Fruit fly (Drosophila melanogaster) whole organism, embryonic: ENCODE data around the gene CG3632.

Experiments
- ATbp ChIP-seq: fragments of 200-800 bp; sonication (Bioruptor generic); optimal IDR thresholded peaks from 2 replicates; lab custom pipeline; 2017; ENCODE audit warnings: missing biosample characterization, mild to moderate bottlenecking, missing genetic modification characterization, missing genetic modification reagents
- BEAF-32 ChIP-seq: fragments of 200-800 bp; sonication (Bioruptor generic); optimal IDR thresholded peaks from 3 replicates; lab custom pipeline; 2017; ENCODE audit warnings: missing biosample characterization, missing genetic modification characterization, mild to moderate bottlenecking, moderate library complexity, missing genetic modification reagents
- CG10267 ChIP-seq: fragments of 200-800 bp; sonication (Bioruptor generic); optimal IDR thresholded peaks from 2 replicates; lab custom pipeline; 2018; ENCODE audit warnings: missing biosample characterization, mild to moderate bottlenecking, missing genetic modification characterization, moderate library complexity
- CG10366 ChIP-seq: fragments of 200-800 bp; sonication (Bioruptor generic); IDR thresholded peaks from 2 replicates; pipeline ENCODE4 v1.3.6; 2022; ENCODE audit warnings: missing biosample characterization, missing genetic modification characterization
- CG13123 ChIP-seq: fragments of 200-800 bp; sonication (Bioruptor generic); optimal IDR thresholded peaks from 2 replicates; lab custom pipeline; 2016; ENCODE audit warnings: missing biosample characterization, missing genetic modification characterization
- CG13296 ChIP-seq: fragments of 200-800 bp; sonication (Bioruptor generic); optimal IDR thresholded peaks from 3 replicates; lab custom pipeline; 2018; ENCODE audit warnings: missing biosample characterization, mild to moderate bottlenecking, missing genetic modification characterization
- CG13624 ChIP-seq: fragments of 200-800 bp; sonication (Bioruptor generic); optimal IDR thresholded peaks from 2 replicates; lab custom pipeline; 2016; ENCODE audit warnings: missing biosample characterization, missing genetic modification characterization
- CG1603 ChIP-seq: fragments of 200-800 bp; sonication (Bioruptor generic); optimal IDR thresholded peaks from 2 replicates; lab custom pipeline; 2019; ENCODE audit warnings: missing biosample characterization, mild to moderate bottlenecking, missing genetic modification characterization, moderate library complexity
- CG1792 ChIP-seq: fragments of 200-800 bp; sonication (Bioruptor generic); optimal IDR thresholded peaks from 2 replicates; lab custom pipeline; 2016; ENCODE audit warnings: missing biosample characterization, missing genetic modification characterization
- CG18011 ChIP-seq: fragments of 200-800 bp; sonication (Bioruptor generic); optimal IDR thresholded peaks from 2 replicates; lab custom pipeline; 2017; ENCODE audit warnings: missing biosample characterization, missing genetic modification characterization, mild to moderate bottlenecking, moderate library complexity, missing genotype
- CG18476 ChIP-seq: fragments of 200-800 bp; sonication (Bioruptor generic); optimal IDR thresholded peaks from 2 replicates; lab custom pipeline; 2016; ENCODE audit warnings: missing biosample characterization, mild to moderate bottlenecking, missing genetic modification characterization
- CG2889 ChIP-seq: fragments of 200-800 bp; sonication (Bioruptor generic); IDR thresholded peaks from 3 replicates; pipeline ENCODE4 v1.3.6; 2022; ENCODE audit warnings: missing biosample characterization, missing genetic modification characterization
- CG30020 ChIP-seq: fragments of 200-800 bp; optimal IDR thresholded peaks from 2 replicates; lab custom pipeline; 2019; ENCODE audit warnings: missing biosample characterization, mild to moderate bottlenecking, missing genetic modification characterization, moderate library complexity
- CG3065 ChIP-seq: fragments of 200-800 bp; sonication (Bioruptor generic); optimal IDR thresholded peaks from 2 replicates; lab custom pipeline; 2016; ENCODE audit warnings: missing biosample characterization, missing genetic modification characterization
- CG32767 ChIP-seq: fragments of 200-800 bp; sonication (Bioruptor generic); IDR thresholded peaks from 2 replicates; pipeline ENCODE4 v1.3.6; 2022; ENCODE audit warnings: missing biosample characterization, missing genetic modification characterization
- CG42726 ChIP-seq: fragments of 200-800 bp; sonication (Bioruptor generic); IDR thresholded peaks from 2 replicates; pipeline ENCODE4 v1.3.6; 2022; ENCODE audit warnings: missing biosample characterization, missing genetic modification characterization; ENCODE audit not compliant: partially characterized antibody
- CG4404 ChIP-seq: fragments of 200-800 bp; sonication (Bioruptor generic); IDR thresholded peaks from 2 replicates; pipeline ENCODE4 v1.3.6; 2022; ENCODE audit warnings: missing biosample characterization, missing genetic modification characterization
- CG4854 ChIP-seq: fragments of 200-800 bp; sonication (Bioruptor generic); optimal IDR thresholded peaks from 2 replicates; lab custom pipeline; 2016; ENCODE audit warnings: missing biosample characterization, missing genetic modification characterization, inconsistent platforms
- CG8478 ChIP-seq: fragments of >200 bp; optimal IDR thresholded peaks from 2 replicates; lab custom pipeline; 2018
- D19A ChIP-seq: fragments of 200-800 bp; optimal IDR thresholded peaks from 3 replicates; lab custom pipeline; 2019; ENCODE audit warnings: missing biosample characterization, mild to moderate bottlenecking, missing genetic modification characterization, moderate library complexity
- Deaf1 ChIP-seq: fragments of 200-800 bp; optimal IDR thresholded peaks from 3 replicates; lab custom pipeline; 2019; ENCODE audit warnings: missing biosample characterization, mild to moderate bottlenecking, missing genetic modification characterization, moderate library complexity
- Doc3 ChIP-seq: fragments of 200-800 bp; sonication (Bioruptor generic); IDR thresholded peaks from 3 replicates; pipeline ENCODE4 v1.3.6; 2022; ENCODE audit warnings: missing biosample characterization, missing genetic modification characterization; ENCODE audit not compliant: partially characterized antibody
- Dp ChIP-seq: fragments of 200-800 bp; sonication (Bioruptor generic); optimal IDR thresholded peaks from 2 replicates; lab custom pipeline; 2018; ENCODE audit warnings: missing biosample characterization, mild to moderate bottlenecking, missing genetic modification characterization, moderate library complexity
- Eip74EF ChIP-seq, 2 experiments: fragments of 200-800 bp in 1 of 2; fragments of >200 bp in 1 of 2; sonication (Bioruptor generic) in 1 of 2; optimal IDR thresholded peaks; 2 replicates each; lab custom pipeline; 2017 to 2019; ENCODE audit warnings: missing biosample characterization in 2 of 2, missing genetic modification characterization in 2 of 2, mild to moderate bottlenecking in 1 of 2, moderate library complexity in 1 of 2
- H15 ChIP-seq: fragments of 200-800 bp; sonication (Bioruptor generic); IDR thresholded peaks from 3 replicates; pipeline ENCODE4 v1.3.6; 2022; ENCODE audit warnings: missing biosample characterization, missing genetic modification characterization
- Hr78 ChIP-seq, 2 experiments: fragments of 200-800 bp in 1 of 2; fragments of >200 bp in 1 of 2; sonication (Bioruptor generic) in 1 of 2; optimal IDR thresholded peaks; 2 replicates each; lab custom pipeline; 2017 to 2019; ENCODE audit warnings: missing biosample characterization in 2 of 2, missing genetic modification characterization in 2 of 2, mild to moderate bottlenecking in 1 of 2, moderate library complexity in 1 of 2
- NFAT ChIP-seq: fragments of 200-800 bp; sonication (Bioruptor generic); IDR thresholded peaks from 2 replicates; pipeline ENCODE4 v1.3.6; 2022; ENCODE audit warnings: missing biosample characterization, missing genetic modification characterization
- NK7.1 ChIP-seq: fragments of 200-800 bp; sonication (Bioruptor generic); optimal IDR thresholded peaks from 3 replicates; lab custom pipeline; 2016; ENCODE audit warnings: missing biosample characterization, missing genetic modification characterization
- Xrp1 ChIP-seq: fragments of 200-800 bp; sonication (Bioruptor generic); IDR thresholded peaks from 2 replicates; pipeline ENCODE4 v1.3.6; 2022; ENCODE audit warnings: missing biosample characterization, missing genetic modification characterization
- ash1 ChIP-seq: fragments of 200-800 bp; sonication (Bioruptor generic); optimal IDR thresholded peaks from 2 replicates; lab custom pipeline; 2018; ENCODE audit warnings: missing biosample characterization, mild to moderate bottlenecking, missing genetic modification characterization
- bbx ChIP-seq: fragments of 200-800 bp; sonication (Bioruptor generic); IDR thresholded peaks from 2 replicates; pipeline ENCODE4 v1.3.6; 2022; ENCODE audit warnings: missing biosample characterization, missing genetic modification characterization; ENCODE audit not compliant: partially characterized antibody
- bsh ChIP-seq, 2 experiments: fragments of 200-800 bp; sonication (Bioruptor generic); optimal IDR thresholded peaks; 2 replicates each; lab custom pipeline; 2017 to 2018; ENCODE audit warnings: mild to moderate bottlenecking in 2 of 2, missing biosample characterization in 2 of 2, missing genetic modification characterization in 2 of 2, moderate library complexity in 1 of 2
- cas ChIP-seq: fragments of 200-800 bp; sonication (Bioruptor generic); IDR thresholded peaks from 2 replicates; pipeline ENCODE4 v1.3.6; 2022; ENCODE audit warnings: missing biosample characterization, missing genetic modification characterization
- chm ChIP-seq: fragments of 200-800 bp; sonication (Bioruptor generic); IDR thresholded peaks from 2 replicates; pipeline ENCODE4 v1.3.6; 2022; ENCODE audit warnings: missing biosample characterization, missing genetic modification characterization
- dm ChIP-seq: fragments of 200-800 bp; sonication (Bioruptor generic); optimal IDR thresholded peaks from 3 replicates; lab custom pipeline; 2016; ENCODE audit warnings: missing biosample characterization, missing genetic modification characterization
- eve ChIP-seq, 2 experiments: fragments of >200 bp; optimal IDR thresholded peaks; 2 replicates each; lab custom pipeline; 2017; ENCODE audit warnings: missing biosample characterization in 2 of 2, missing genetic modification characterization in 2 of 2
- fd64A ChIP-seq: fragments of 200-800 bp; sonication (Bioruptor generic); optimal IDR thresholded peaks from 3 replicates; lab custom pipeline; 2018; ENCODE audit warnings: missing biosample characterization, mild to moderate bottlenecking, missing genetic modification characterization
- fd96Cb ChIP-seq: fragments of 200-800 bp; sonication (Bioruptor generic); optimal IDR thresholded peaks from 2 replicates; lab custom pipeline; 2018; ENCODE audit warnings: missing biosample characterization, mild to moderate bottlenecking, missing genetic modification characterization, moderate library complexity
- ham ChIP-seq: fragments of 200-800 bp; sonication (Bioruptor generic); IDR thresholded peaks from 2 replicates; pipeline ENCODE4 v1.3.6; 2022; ENCODE audit warnings: missing biosample characterization, missing genetic modification characterization
- klu ChIP-seq: fragments of 200-800 bp; sonication (Bioruptor generic); IDR thresholded peaks from 2 replicates; pipeline ENCODE4 v1.3.6; 2022; ENCODE audit warnings: missing biosample characterization, missing genetic modification characterization
- lab ChIP-seq: fragments of 200-800 bp; sonication (Bioruptor generic); optimal IDR thresholded peaks from 3 replicates; lab custom pipeline; 2017; ENCODE audit warnings: missing biosample characterization, missing genetic modification characterization, mild to moderate bottlenecking, moderate library complexity, missing genetic modification reagents
- lbe ChIP-seq: fragments of 200-800 bp; sonication (Bioruptor generic); optimal IDR thresholded peaks from 2 replicates; lab custom pipeline; 2016; ENCODE audit warnings: missing biosample characterization, mild to moderate bottlenecking, missing genetic modification characterization
- maf-S ChIP-seq: fragments of 200-800 bp; sonication (Bioruptor generic); optimal IDR thresholded peaks from 2 replicates; lab custom pipeline; 2016; ENCODE audit warnings: missing biosample characterization, missing genetic modification characterization
- nerfin-2 ChIP-seq: fragments of 200-800 bp; sonication (Bioruptor generic); IDR thresholded peaks from 2 replicates; pipeline ENCODE4 v1.3.6; 2022; ENCODE audit warnings: missing biosample characterization, missing genetic modification characterization; ENCODE audit not compliant: partially characterized antibody
- repo ChIP-seq: fragments of 200-800 bp; sonication (Bioruptor generic); optimal IDR thresholded peaks from 2 replicates; lab custom pipeline; 2016; ENCODE audit warnings: missing biosample characterization, missing genetic modification characterization
- ssp ChIP-seq: fragments of 200-800 bp; sonication (Bioruptor generic); IDR thresholded peaks from 2 replicates; pipeline ENCODE4 v1.3.6; 2022; ENCODE audit warnings: missing biosample characterization, missing genetic modification characterization
- stwl ChIP-seq: fragments of 200-800 bp; sonication (Bioruptor generic); optimal IDR thresholded peaks from 3 replicates; lab custom pipeline; 2018; ENCODE audit warnings: missing biosample characterization, mild to moderate bottlenecking, missing genetic modification characterization, moderate library complexity
- tll ChIP-seq, 2 experiments: fragments of 200-800 bp in 1 of 2; fragments of >200 bp in 1 of 2; sonication (Bioruptor generic) in 1 of 2; optimal IDR thresholded peaks; 2 replicates each; lab custom pipeline; 2017 to 2019; ENCODE audit warnings: missing biosample characterization in 2 of 2, missing genetic modification characterization in 2 of 2, mild to moderate bottlenecking in 1 of 2, moderate library complexity in 1 of 2
- toy ChIP-seq: fragments of 200-800 bp; sonication (Bioruptor generic); IDR thresholded peaks from 2 replicates; pipeline ENCODE4 v1.3.6; 2022; ENCODE audit warnings: missing biosample characterization, missing genetic modification characterization
- wdn ChIP-seq: fragments of 200-800 bp; sonication (Bioruptor generic); IDR thresholded peaks from 2 replicates; pipeline ENCODE4 v1.3.6; 2022; ENCODE audit warnings: missing biosample characterization, missing genetic modification characterization
- zfh1 ChIP-seq: fragments of 200-800 bp; sonication (Bioruptor generic); IDR thresholded peaks from 3 replicates; pipeline ENCODE4 v1.3.6; 2022; ENCODE audit warnings: missing biosample characterization, missing genetic modification characterization

CG3632 gene

dm6 chrX:16323063-16323462 lies 26.6 kb downstream of the CG3632 start, which contains the start of the genes CG9917 and CG32579 (continued):
- TF ChIP-seq zfh1 (no peak), CG18476 (GFP tag; lab: Kevin White, UChicago) (no peak), Deaf1 (tag; lab: Kevin White, UChicago) (no peak), Doc3 (GFP tag; lab: Robert Waterston, UW) (peak; percentile 63), NK7.1 (GFP tag; lab: Kevin White, UChicago) (no peak), klu (GFP tag; lab: Robert Waterston, UW) (no peak), repo (no peak), Eip74EF (GFP tag; optimal IDR thresholded peaks at IDR 0.05; lab: Kevin White, UChicago) (no peak), CG8478 (lab: Kevin White, UChicago) (no peak), ham (no peak), Hr78 (GFP tag; optimal IDR thresholded peaks at IDR 0.05; lab: Kevin White, UChicago) (no peak), NFAT (peak; percentile 34; the same call in 1 of the 2 replicates), eve (GFP tag; optimal IDR thresholded peaks at IDR 0.05; lab: Kevin White, UChicago) (no peak), CG1603 (tag; lab: Kevin White, UChicago) (peak; percentile 25), maf-S (GFP tag; lab: Kevin White, UChicago) (no peak), nerfin-2 (GFP tag; lab: Robert Waterston, UW) (peak; percentile 78), fd96Cb (tag; lab: Kevin White, UChicago) (no peak), toy (no peak), tll (GFP tag; optimal IDR thresholded peaks at IDR 0.05; lab: Kevin White, UChicago) (no peak), chm (GFP tag; lab: Robert Waterston, UW) (no peak), CG13296 (GFP tag; lab: Kevin White, UChicago) (no peak), H15 (GFP tag; lab: Robert Waterston, UW) (no peak), CG10267 (peak; percentile 12), CG4854 (GFP tag; lab: Kevin White, UChicago) (no peak), CG4404 (GFP tag; lab: Robert Waterston, UW) (no peak), Dp (GFP tag; lab: Kevin White, UChicago) (peak; percentile 62), cas (no peak), CG10366 (GFP tag; lab: Robert Waterston, UW) (no peak), bbx (GFP tag; lab: Robert Waterston, UW) (peak; percentile 90), dm (GFP tag; lab: Kevin White, UChicago) (no peak), CG18011 (GFP tag; lab: Kevin White, UChicago) (no peak), Xrp1 (GFP tag; lab: Robert Waterston, UW) (no peak), CG13123 (GFP tag; lab: Kevin White, UChicago) (no peak), ATbp (GFP tag; lab: Kevin White, UChicago) (no peak), CG30020 (tag; lab: Kevin White, UChicago) (peak; percentile 28), CG13624 (GFP tag; lab: Kevin White, UChicago) (no peak), lab (GFP tag; lab: Kevin White, UChicago) (no peak), BEAF-32 (GFP tag; lab: Kevin White, UChicago) (peak; percentile 76), CG32767 (GFP tag; lab: Robert Waterston, UW) (no peak), stwl (peak; percentile 70), ash1 (GFP tag; lab: Kevin White, UChicago) (no peak), wdn (GFP tag; lab: Robert Waterston, UW) (no peak), bsh (GFP tag; optimal IDR thresholded peaks at IDR 0.05; lab: Kevin White, UChicago) (no peak), fd64A (GFP tag; lab: Kevin White, UChicago) (no peak), CG3065 (GFP tag; lab: Kevin White, UChicago) (no peak), ssp (GFP tag; lab: Robert Waterston, UW) (no peak), CG1792 (GFP tag; lab: Kevin White, UChicago) (no peak), D19A (tag; lab: Kevin White, UChicago) (no peak), lbe (no peak), CG2889 (GFP tag; lab: Robert Waterston, UW) (no peak), CG42726 (peak; percentile 72; the same call in 1 of the 2 replicates)
